Worm (Caenorhabditis elegans): ENCODE data around the gene lim-6.
A peak's percentile ranks its signal among the peaks of the same experiment; 100 is the strongest.

The lim-6 gene

ce11 chrX:1107758-1108157, 35.5 kb downstream of the lim-6 start, which contains the start of gene C05D9.4:
Gene C05D9.4, plus strand, starts transcription at chrX:1108058.
- TF ChIP-seq cog-1 (tag; optimal IDR thresholded peaks at IDR 0.05), result no peak
- no peak for TF ChIP-seq tab-1 (GFP tag; IDR thresholded peaks at IDR 0.05)
- no peak for TF ChIP-seq ztf-23 (GFP tag; IDR thresholded peaks at IDR 0.05)
- no peak for TF ChIP-seq T22C8.4 (GFP tag; IDR thresholded peaks at IDR 0.05)
- no peak for TF ChIP-seq ref-1 (GFP tag; conservative IDR thresholded peaks at IDR 0.05)
- TF ChIP-seq med-1 (GFP tag; optimal IDR thresholded peaks at IDR 0.05; ENCODE audit: insufficient read depth), result no peak
- TF ChIP-seq klf-2 (GFP tag; conservative IDR thresholded peaks at IDR 0.05), result no peak
- TF ChIP-seq ztf-29 (GFP tag; IDR thresholded peaks at IDR 0.05), result no peak
- no peak for TF ChIP-seq flt-1 (GFP tag; IDR thresholded peaks at IDR 0.05)

- TF ChIP-seq ztf-29 (GFP tag; IDR thresholded peaks at IDR 0.05) (no peak), cog-1 (tag; optimal IDR thresholded peaks at IDR 0.05) (no peak), med-1 (GFP tag; optimal IDR thresholded peaks at IDR 0.05; ENCODE audit: insufficient read depth) (no peak), T22C8.4 (GFP tag; IDR thresholded peaks at IDR 0.05) (no peak), ref-1 (GFP tag; conservative IDR thresholded peaks at IDR 0.05) (no peak), flt-1 (GFP tag; IDR thresholded peaks at IDR 0.05) (no peak)
Observed at ce11 chrX:1108874-1109273, 36.6 kb downstream of the lim-6 start.

ce11 chrX:1110723-1111122, 38.5 kb downstream of the lim-6 start:
- TF ChIP-seq flt-1 (GFP tag; IDR thresholded peaks at IDR 0.05) (no peak), klf-2 (GFP tag; conservative IDR thresholded peaks at IDR 0.05) (no peak), cog-1 (tag; optimal IDR thresholded peaks at IDR 0.05) (no peak), tab-1 (GFP tag; IDR thresholded peaks at IDR 0.05) (no peak), med-1 (GFP tag; optimal IDR thresholded peaks at IDR 0.05; ENCODE audit: insufficient read depth) (no peak), ztf-29 (GFP tag; IDR thresholded peaks at IDR 0.05) (no peak), ref-1 (GFP tag; conservative IDR thresholded peaks at IDR 0.05) (no peak), T22C8.4 (GFP tag; IDR thresholded peaks at IDR 0.05) (no peak), ztf-23 (GFP tag; IDR thresholded peaks at IDR 0.05) (no peak)

ce11 chrX:1111603-1112002, 39.4 kb downstream of the lim-6 start, which contains the start of gene C05D9.3:
Gene C05D9.3, plus strand, starts transcription at chrX:1111903.
- TF ChIP-seq T22C8.4 (GFP tag; IDR thresholded peaks at IDR 0.05) (no peak), med-1 (GFP tag; optimal IDR thresholded peaks at IDR 0.05; ENCODE audit: insufficient read depth) (no peak), flt-1 (GFP tag; IDR thresholded peaks at IDR 0.05) (no peak), cog-1 (tag; optimal IDR thresholded peaks at IDR 0.05) (no peak), tab-1 (GFP tag; IDR thresholded peaks at IDR 0.05) (no peak), ref-1 (GFP tag; conservative IDR thresholded peaks at IDR 0.05) (no peak)

ce11 chrX:1115207-1115606, 43.0 kb downstream of the lim-6 start:
- TF ChIP-seq ref-1 (GFP tag; conservative IDR thresholded peaks at IDR 0.05), result no peak

- TF ChIP-seq T22C8.4 (GFP tag; IDR thresholded peaks at IDR 0.05), result no peak
- no peak for TF ChIP-seq ref-1 (GFP tag; conservative IDR thresholded peaks at IDR 0.05)
- no peak for TF ChIP-seq ztf-23 (GFP tag; IDR thresholded peaks at IDR 0.05)
- no peak for TF ChIP-seq klf-2 (GFP tag; conservative IDR thresholded peaks at IDR 0.05)
- TF ChIP-seq cog-1 (tag; optimal IDR thresholded peaks at IDR 0.05), result no peak
- TF ChIP-seq tab-1 (GFP tag; IDR thresholded peaks at IDR 0.05), result no peak
- TF ChIP-seq med-1 (GFP tag; optimal IDR thresholded peaks at IDR 0.05; ENCODE audit: insufficient read depth), result no peak
- TF ChIP-seq ztf-29 (GFP tag; IDR thresholded peaks at IDR 0.05), result no peak
Observed at ce11 chrX:1117252-1117651, 45.0 kb downstream of the lim-6 start.

ce11 chrX:1119305-1119704, 47.1 kb downstream of the lim-6 start, which contains the start of gene C05D9.7:
Gene C05D9.7, minus strand, starts transcription at chrX:1119405.
- TF ChIP-seq ztf-23 (GFP tag; IDR thresholded peaks at IDR 0.05), result no peak
- no peak for TF ChIP-seq T22C8.4 (GFP tag; IDR thresholded peaks at IDR 0.05)
- TF ChIP-seq ref-1 (GFP tag; conservative IDR thresholded peaks at IDR 0.05), result no peak
- TF ChIP-seq cog-1 (tag; optimal IDR thresholded peaks at IDR 0.05), result no peak
- TF ChIP-seq klf-2 (GFP tag; conservative IDR thresholded peaks at IDR 0.05), result no peak
- no peak for TF ChIP-seq ztf-29 (GFP tag; IDR thresholded peaks at IDR 0.05)
- TF ChIP-seq tab-1 (GFP tag; IDR thresholded peaks at IDR 0.05), result no peak

ce11 chrX:1120326-1120725, 48.1 kb downstream of the lim-6 start:
- TF ChIP-seq T22C8.4 (GFP tag; IDR thresholded peaks at IDR 0.05), result peak; percentile 52
- TF ChIP-seq tab-1 (GFP tag; IDR thresholded peaks at IDR 0.05), result no peak
- TF ChIP-seq ref-1 (GFP tag; conservative IDR thresholded peaks at IDR 0.05), result no peak
- TF ChIP-seq klf-2 (GFP tag; conservative IDR thresholded peaks at IDR 0.05), result no peak
- no peak for TF ChIP-seq ztf-23 (GFP tag; IDR thresholded peaks at IDR 0.05)
- TF ChIP-seq flt-1 (GFP tag; IDR thresholded peaks at IDR 0.05), result 0 out of 2 replicates have a peak, but pooled peaks have one; percentile 54
- no peak for TF ChIP-seq med-1 (GFP tag; optimal IDR thresholded peaks at IDR 0.05; ENCODE audit: insufficient read depth)
- no peak for TF ChIP-seq ztf-29 (GFP tag; IDR thresholded peaks at IDR 0.05)
- TF ChIP-seq cog-1 (tag; optimal IDR thresholded peaks at IDR 0.05), result peak; percentile 80

ce11 chrX:1121575-1121974, 49.3 kb downstream of the lim-6 start:
- TF ChIP-seq tab-1 (GFP tag; IDR thresholded peaks at IDR 0.05), result no peak
- TF ChIP-seq flt-1 (GFP tag; IDR thresholded peaks at IDR 0.05), result no peak
- no peak for TF ChIP-seq ztf-29 (GFP tag; IDR thresholded peaks at IDR 0.05)
- TF ChIP-seq T22C8.4 (GFP tag; IDR thresholded peaks at IDR 0.05), result no peak
- TF ChIP-seq klf-2 (GFP tag; conservative IDR thresholded peaks at IDR 0.05), result no peak

- no peak for TF ChIP-seq ztf-23 (GFP tag; IDR thresholded peaks at IDR 0.05)
- no peak for TF ChIP-seq ztf-29 (GFP tag; IDR thresholded peaks at IDR 0.05)
- TF ChIP-seq flt-1 (GFP tag; IDR thresholded peaks at IDR 0.05), result no peak
- TF ChIP-seq cog-1 (tag; optimal IDR thresholded peaks at IDR 0.05), result no peak
- TF ChIP-seq med-1 (GFP tag; optimal IDR thresholded peaks at IDR 0.05; ENCODE audit: insufficient read depth), result no peak
- no peak for TF ChIP-seq ref-1 (GFP tag; conservative IDR thresholded peaks at IDR 0.05)
- no peak for TF ChIP-seq klf-2 (GFP tag; conservative IDR thresholded peaks at IDR 0.05)
- no peak for TF ChIP-seq tab-1 (GFP tag; IDR thresholded peaks at IDR 0.05)
- no peak for TF ChIP-seq T22C8.4 (GFP tag; IDR thresholded peaks at IDR 0.05)
Observed at ce11 chrX:1122198-1122597, 49.9 kb downstream of the lim-6 start.
